Worm (Caenorhabditis elegans) whole organism, L1 larva: Measurements from ENCODE around the gene flp-24.

Experiments
- grh-1 ChIP-seq: fragments of 200-800 bp; sonication (Bioruptor generic); IDR thresholded peaks from 2 replicates; pipeline ENCODE4 v1.3.6; 2022; ENCODE audit warnings: missing genetic modification reagents, missing genetic modification characterization, missing compliant biosample characterization
- nhr-76 ChIP-seq: sonication (generic microtip); optimal IDR thresholded peaks from 2 replicates; lab custom pipeline; 2017; ENCODE audit warnings: missing biosample characterization, missing genetic modification characterization
- unc-130 ChIP-seq: fragments of 150-350 bp; optimal IDR thresholded peaks from 2 replicates; lab custom pipeline; 2017; ENCODE audit warnings: missing biosample characterization, missing genetic modification characterization, inconsistent platforms
- unc-98 ChIP-seq: fragments of 200-800 bp; sonication (Bioruptor generic); IDR thresholded peaks from 2 replicates; pipeline ENCODE4 v1.3.6; 2022; ENCODE audit warnings: missing genetic modification characterization, missing compliant biosample characterization

- TF ChIP-seq grh-1 (no peak), unc-130 (tag; lab: Kevin White, UChicago) (no peak), unc-98 (GFP tag; lab: Robert Waterston, UW) (no peak), nhr-76 (tag; lab: Kevin White, UChicago) (no peak)
Observed at ce11 chrIII:710042-710441, 14.9 kb upstream of the flp-24 start.
